Worm (Caenorhabditis elegans): ENCODE results near the gene C38C3.4.

Gene C38C3.4

ce11 chrV:1471078-1471969 lies 10.5 kb upstream of the C38C3.4 start (continued):
- TF ChIP-seq F37B4.10 (GFP tag; IDR thresholded peaks at IDR 0.05) (no peak), Y67H2A.10 (GFP tag; conservative IDR thresholded peaks at IDR 0.05) (no peak), B0035.1 (tag; optimal IDR thresholded peaks at IDR 0.05) (no peak), ceh-58 (GFP tag; IDR thresholded peaks at IDR 0.05) (no peak), lin-40 (tag; optimal IDR thresholded peaks at IDR 0.05) (peak; percentile 67), ceh-27 (GFP tag; optimal IDR thresholded peaks at IDR 0.05) (no peak), lin-26 (GFP tag; IDR thresholded peaks at IDR 0.05) (0 out of 2 replicates have a peak, but pooled peaks have one; percentile 28), ekl-4 (GFP tag; IDR thresholded peaks at IDR 0.05) (no peak), snpc-1.1 (tag; optimal IDR thresholded peaks at IDR 0.05; ENCODE audit: insufficient read depth) (no peak), hlh-12 (tag; optimal IDR thresholded peaks at IDR 0.05) (no peak), bed-2 (GFP tag; IDR thresholded peaks at IDR 0.05) (no peak), F22D6.2 (tag; optimal IDR thresholded peaks at IDR 0.05) (no peak), attf-5 (GFP tag; optimal IDR thresholded peaks at IDR 0.05) (peak; percentile 70), lsy-27 (tag; optimal IDR thresholded peaks at IDR 0.05; ENCODE audit: borderline replicate concordance, insufficient read depth) (no peak), attf-6 (GFP tag; IDR thresholded peaks at IDR 0.05) (no peak), madf-10 (tag; optimal IDR thresholded peaks at IDR 0.05) (no peak), sptf-2 (GFP tag; optimal IDR thresholded peaks at IDR 0.05) (no peak), tbx-9 (tag; optimal IDR thresholded peaks at IDR 0.05; ENCODE audit: borderline replicate concordance) (no peak), madf-3 (GFP tag; IDR thresholded peaks at IDR 0.05) (no peak), hlh-26 (GFP tag; conservative IDR thresholded peaks at IDR 0.05) (no peak), F23B12.7 (tag; optimal IDR thresholded peaks at IDR 0.05; ENCODE audit: insufficient read depth) (peak; percentile 29), let-526 (GFP tag; IDR thresholded peaks at IDR 0.05) (no peak), F52B5.7 (tag; optimal IDR thresholded peaks at IDR 0.05) (no peak), lag-1 (GFP tag; IDR thresholded peaks at IDR 0.05) (no peak), ceh-79 (tag; optimal IDR thresholded peaks at IDR 0.05) (no peak), ztf-6 (GFP tag; IDR thresholded peaks at IDR 0.05) (no peak), lir-1 (GFP tag; conservative IDR thresholded peaks at IDR 0.05) (no peak), egrh-3 (GFP tag; IDR thresholded peaks at IDR 0.05) (no peak), die-1 (tag; optimal IDR thresholded peaks at IDR 0.05) (no peak), D2030.7 (GFP tag; IDR thresholded peaks at IDR 0.05) (peak; percentile 77), ceh-100 (GFP tag; IDR thresholded peaks at IDR 0.05) (no peak), tlf-1 (GFP tag; optimal IDR thresholded peaks at IDR 0.05) (peak; percentile 11), Y79H2A.3 (GFP tag; conservative IDR thresholded peaks at IDR 0.05) (no peak), athp-1 (tag; optimal IDR thresholded peaks at IDR 0.05) (no peak), mel-28 (tag; optimal IDR thresholded peaks at IDR 0.05; ENCODE audit: borderline replicate concordance) (no peak), hsf-1 (GFP tag; IDR thresholded peaks at IDR 0.05) (no peak), mes-4 (tag; optimal IDR thresholded peaks at IDR 0.05) (no peak), zim-3 (tag; optimal IDR thresholded peaks at IDR 0.05) (no peak), B0019.2 (GFP tag; conservative IDR thresholded peaks at IDR 0.05) (no peak), hmg-1.2 (GFP tag; IDR thresholded peaks at IDR 0.05) (0 out of 2 replicates have a peak, but pooled peaks have one; percentile 11), egl-44 (GFP tag; IDR thresholded peaks at IDR 0.05) (no peak), efl-1 (GFP tag; optimal IDR thresholded peaks at IDR 0.05) (peak; percentile 73), lin-35 (GFP tag; optimal IDR thresholded peaks at IDR 0.05) (peak in 2 of 3 experiments; percentile 22 to 53)

Data from whole organism, young adult.